Worm (Caenorhabditis elegans) whole organism, young adult: ENCODE measurements around the gene brf-1.

Experiments used
- B0336.3 ChIP-seq: fragments of 200-800 bp; sonication (Bioruptor generic); IDR thresholded peaks from 2 replicates; pipeline ENCODE4 v1.3.6; 2022; ENCODE audit warnings: missing genetic modification characterization, missing compliant biosample characterization
- C06A6.2 ChIP-seq: fragments of 200-800 bp; sonication (Bioruptor generic); conservative IDR thresholded peaks from 2 replicates; pipeline ENCODE4 v1.3.6; 2022; ENCODE audit warnings: missing genetic modification characterization, missing compliant biosample characterization
- D2030.7 ChIP-seq: fragments of 200-800 bp; sonication (Bioruptor generic); IDR thresholded peaks from 2 replicates; pipeline ENCODE4 v1.3.6; 2022; ENCODE audit warnings: missing genetic modification reagents, missing genetic modification characterization, missing compliant biosample characterization
- F10E7.11 ChIP-seq: sonication (generic microtip); optimal IDR thresholded peaks from 2 replicates; lab custom pipeline; 2017; ENCODE audit warnings: mild to moderate bottlenecking, missing genetic modification characterization, moderate library complexity, missing compliant biosample characterization
- F22D6.2 ChIP-seq: sonication (generic microtip); optimal IDR thresholded peaks from 2 replicates; lab custom pipeline; 2016; ENCODE audit warnings: mild to moderate bottlenecking, missing genetic modification characterization, missing compliant biosample characterization
- F57A8.1 ChIP-seq: fragments of 200-800 bp; sonication (Bioruptor generic); optimal IDR thresholded peaks from 2 replicates; lab custom pipeline; 2018; ENCODE audit warnings: mild to moderate bottlenecking, missing genetic modification characterization, moderate library complexity, missing compliant biosample characterization
- F57C9.4 ChIP-seq: sonication (generic microtip); optimal IDR thresholded peaks from 2 replicates; lab custom pipeline; 2017; ENCODE audit warnings: mild to moderate bottlenecking, missing genetic modification characterization, missing compliant biosample characterization
- Y53G8AR.9 ChIP-seq: fragments of 200-800 bp; sonication (Bioruptor generic); conservative IDR thresholded peaks from 2 replicates; pipeline ENCODE4 v1.3.6; 2022; ENCODE audit warnings: missing genetic modification reagents, missing genetic modification characterization, missing compliant biosample characterization
- akir-1 ChIP-seq: fragments of 200-800 bp; sonication (Bioruptor generic); optimal IDR thresholded peaks from 2 replicates; lab custom pipeline; 2018; ENCODE audit warnings: mild to moderate bottlenecking, missing genetic modification characterization, moderate library complexity, missing compliant biosample characterization
- ama-1 ChIP-seq, 3 experiments: fragments of 150-350 bp in 1 of 3; sonication (generic microtip) in 2 of 3; optimal IDR thresholded peaks; 2 replicates each; lab custom pipeline; 2014 to 2018; ENCODE audit warnings: missing biosample characterization in 2 of 3, missing genetic modification characterization in 2 of 3, missing genetic modification reagents in 2 of 3
- attf-6 ChIP-seq: fragments of 200-800 bp; sonication (Bioruptor generic); IDR thresholded peaks from 2 replicates; pipeline ENCODE4 v1.3.6; 2022; ENCODE audit warnings: missing genetic modification reagents, missing genetic modification characterization, missing compliant biosample characterization
- bed-1 ChIP-seq: fragments of 200-800 bp; sonication (Bioruptor generic); IDR thresholded peaks from 2 replicates; pipeline ENCODE4 v1.3.6; 2022; ENCODE audit warnings: missing genetic modification reagents, missing genetic modification characterization, missing compliant biosample characterization
- cebp-1 ChIP-seq, 2 experiments: fragments of 200-800 bp in 1 of 2; sonication (Bioruptor generic) in 1 of 2; sonication (generic microtip) in 1 of 2; IDR thresholded peaks in 1 of 2; optimal IDR thresholded peaks in 1 of 2; 2 replicates each; pipeline versions ENCODE4 v1.3.6 to Lab custom; 2017 to 2022; ENCODE audit warnings: missing compliant biosample characterization in 2 of 2, missing genetic modification characterization in 2 of 2, mild to moderate bottlenecking in 1 of 2, missing genetic modification reagents in 1 of 2, moderate library complexity in 1 of 2
- ceh-27 ChIP-seq: fragments of 200-800 bp; sonication (Bioruptor generic); optimal IDR thresholded peaks from 2 replicates; lab custom pipeline; 2018; ENCODE audit warnings: mild to moderate bottlenecking, missing genetic modification characterization, moderate library complexity, missing compliant biosample characterization
- ceh-58 ChIP-seq: fragments of 200-800 bp; sonication (Bioruptor generic); IDR thresholded peaks from 2 replicates; pipeline ENCODE4 v1.3.6; 2022; ENCODE audit warnings: missing genetic modification characterization, missing compliant biosample characterization
- chd-7 ChIP-seq: sonication (generic microtip); optimal IDR thresholded peaks from 2 replicates; lab custom pipeline; 2016; ENCODE audit warnings: mild to moderate bottlenecking, missing genetic modification characterization, moderate library complexity, missing compliant biosample characterization
- dox-1 ChIP-seq: fragments of 200-800 bp; sonication (Bioruptor generic); IDR thresholded peaks from 2 replicates; pipeline ENCODE4 v1.3.6; 2022; ENCODE audit warnings: missing genetic modification reagents, missing genetic modification characterization, missing compliant biosample characterization
- egrh-3 ChIP-seq: fragments of 200-800 bp; sonication (Bioruptor generic); IDR thresholded peaks from 2 replicates; pipeline ENCODE4 v1.3.6; 2022; ENCODE audit warnings: missing genetic modification reagents, missing genetic modification characterization, missing compliant biosample characterization
- fkh-3 ChIP-seq: sonication (generic microtip); optimal IDR thresholded peaks from 2 replicates; lab custom pipeline; 2016; ENCODE audit warnings: mild to moderate bottlenecking, missing genetic modification characterization, missing compliant biosample characterization
- hlh-26 ChIP-seq: fragments of 200-800 bp; sonication (Bioruptor generic); conservative IDR thresholded peaks from 2 replicates; pipeline ENCODE4 v1.3.6; 2022; ENCODE audit warnings: missing genetic modification reagents, missing genetic modification characterization, missing compliant biosample characterization
- lin-26 ChIP-seq: fragments of 200-800 bp; sonication (Bioruptor generic); IDR thresholded peaks from 2 replicates; pipeline ENCODE4 v1.3.6; 2022; ENCODE audit warnings: missing genetic modification reagents, missing genetic modification characterization, missing compliant biosample characterization
- lin-54 ChIP-seq: fragments of 200-800 bp; sonication (Bioruptor generic); optimal IDR thresholded peaks from 2 replicates; lab custom pipeline; 2018; ENCODE audit warnings: mild to moderate bottlenecking, missing genetic modification characterization, missing compliant biosample characterization
- madf-10 ChIP-seq: sonication (generic microtip); optimal IDR thresholded peaks from 2 replicates; lab custom pipeline; 2016; ENCODE audit warnings: mild to moderate bottlenecking, missing genetic modification characterization, missing compliant biosample characterization
- madf-6 ChIP-seq: fragments of 200-800 bp; sonication (Bioruptor generic); IDR thresholded peaks from 2 replicates; pipeline ENCODE4 v1.3.6; 2022; ENCODE audit warnings: missing genetic modification reagents, missing genetic modification characterization, missing compliant biosample characterization
- madf-8 ChIP-seq: fragments of 200-800 bp; sonication (Bioruptor generic); conservative IDR thresholded peaks from 2 replicates; pipeline ENCODE4 v1.3.6; 2022; ENCODE audit warnings: missing genetic modification reagents, missing genetic modification characterization, missing compliant biosample characterization
- mcd-1 ChIP-seq: fragments of 200-800 bp; sonication (Bioruptor generic); IDR thresholded peaks from 2 replicates; pipeline ENCODE4 v1.3.6; 2022; ENCODE audit warnings: missing genetic modification reagents, missing genetic modification characterization, missing compliant biosample characterization
- nfya-1 ChIP-seq: sonication (generic microtip); optimal IDR thresholded peaks from 2 replicates; lab custom pipeline; 2017; ENCODE audit warnings: antibody characterized with exemption, missing compliant biosample characterization, missing genetic modification characterization, borderline replicate concordance; ENCODE audit not compliant: insufficient read depth
- nhr-120 ChIP-seq: fragments of 200-800 bp; sonication (Bioruptor generic); IDR thresholded peaks from 2 replicates; pipeline ENCODE4 v1.3.6; 2022; ENCODE audit warnings: missing genetic modification characterization, missing compliant biosample characterization
- nhr-90 ChIP-seq: sonication (generic microtip); optimal IDR thresholded peaks from 2 replicates; lab custom pipeline; 2016; ENCODE audit warnings: missing genotype, mild to moderate bottlenecking, missing genetic modification characterization, missing compliant biosample characterization
- pha-4 ChIP-seq: fragments of 150-350 bp; sonication (generic microtip); optimal IDR thresholded peaks from 2 replicates; lab custom pipeline; 2014; ENCODE audit warnings: missing biosample characterization, missing genetic modification reagents, missing genetic modification characterization
- snpc-1.3 ChIP-seq: sonication (generic microtip); optimal IDR thresholded peaks from 2 replicates; lab custom pipeline; 2017; ENCODE audit warnings: missing genetic modification characterization, mild to moderate bottlenecking, missing compliant biosample characterization, antibody characterized with exemption, moderate library complexity, missing genotype, missing genetic modification reagents; ENCODE audit not compliant: insufficient read depth
- snpc-3.4 ChIP-seq: sonication (generic microtip); optimal IDR thresholded peaks from 2 replicates; lab custom pipeline; 2017; ENCODE audit warnings: missing genetic modification characterization, mild to moderate bottlenecking, missing compliant biosample characterization, antibody characterized with exemption, moderate library complexity, missing genotype, missing genetic modification reagents
- snpc-4 ChIP-seq, 5 experiments: fragments of 150-350 bp in 1 of 5; sonication (generic microtip) in 4 of 5; optimal IDR thresholded peaks; 2 replicates each; lab custom pipeline; 2014 to 2018; ENCODE audit warnings: missing genetic modification characterization in 5 of 5, missing biosample characterization in 3 of 5, antibody characterized with exemption in 2 of 5, mild to moderate bottlenecking in 2 of 5, missing compliant biosample characterization in 2 of 5, missing genotype in 2 of 5, moderate library complexity in 2 of 5, missing genetic modification reagents in 1 of 5
- tlf-1 ChIP-seq: fragments of 200-800 bp; sonication (Bioruptor generic); optimal IDR thresholded peaks from 2 replicates; lab custom pipeline; 2018; ENCODE audit warnings: mild to moderate bottlenecking, missing genetic modification characterization, missing compliant biosample characterization
- unc-62 ChIP-seq: fragments of 150-350 bp; optimal IDR thresholded peaks from 2 replicates; lab custom pipeline; 2014; ENCODE audit warnings: missing biosample characterization, missing genetic modification reagents, missing genetic modification characterization
- xnd-1 ChIP-seq: sonication (generic microtip); optimal IDR thresholded peaks from 2 replicates; lab custom pipeline; 2016; ENCODE audit warnings: missing genotype, missing genetic modification reagents, missing genetic modification characterization, missing compliant biosample characterization
- ztf-26 ChIP-seq: sonication (generic microtip); optimal IDR thresholded peaks from 2 replicates; lab custom pipeline; 2017; ENCODE audit warnings: missing genetic modification characterization, missing compliant biosample characterization

Gene brf-1

DNA sequence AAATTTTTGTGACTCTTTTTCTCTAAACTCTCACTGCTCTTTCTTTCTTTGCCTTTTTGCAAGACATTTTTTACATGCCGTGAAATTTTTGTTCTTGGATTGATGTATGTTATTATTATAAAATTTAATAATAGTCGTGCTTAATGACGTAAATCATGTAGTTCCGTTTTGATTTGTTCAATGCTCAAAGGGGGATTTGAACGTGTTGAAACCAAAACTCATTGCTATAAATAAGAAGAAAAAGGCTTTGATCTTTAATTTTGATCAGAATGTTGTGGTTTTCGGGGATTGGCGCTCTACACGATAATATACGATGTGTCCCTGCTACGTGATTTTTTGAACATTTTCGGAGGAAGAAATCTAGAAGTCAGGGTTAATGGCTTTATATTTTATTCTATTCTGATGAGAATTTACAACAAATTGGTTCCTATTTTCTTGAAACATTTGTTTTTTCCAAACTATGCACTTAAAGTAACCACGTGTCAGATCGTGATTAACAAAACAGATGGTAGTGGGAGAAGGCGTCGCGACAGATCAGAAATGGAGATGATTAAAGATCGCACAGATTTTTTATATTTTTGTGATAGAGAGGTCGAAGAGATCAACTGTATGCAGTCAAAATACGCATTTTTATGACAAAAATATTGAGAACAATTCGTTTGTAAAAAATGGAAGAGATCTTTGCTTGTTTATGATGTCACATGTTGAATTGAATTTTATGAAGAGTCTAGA, 36.1 kb downstream of the brf-1 start:
- TF ChIP-seq bed-1 (GFP tag; lab: Robert Waterston, UW), result no peak
- TF ChIP-seq madf-10, result no peak
- peak; percentile 6 for TF ChIP-seq ztf-26 (tag; lab: Kevin White, UChicago)
- TF ChIP-seq snpc-4 (GFP tag; optimal IDR thresholded peaks at IDR 0.05; lab: Kevin White, UChicago), result no peak
- TF ChIP-seq snpc-4 (tag; optimal IDR thresholded peaks at IDR 0.05; lab: Kevin White, UChicago), result no peak
- TF ChIP-seq D2030.7 (GFP tag; lab: Robert Waterston, UW), result no peak
- TF ChIP-seq madf-6, result no peak
- no peak for TF ChIP-seq F57C9.4 (tag; lab: Kevin White, UChicago)

DNA sequence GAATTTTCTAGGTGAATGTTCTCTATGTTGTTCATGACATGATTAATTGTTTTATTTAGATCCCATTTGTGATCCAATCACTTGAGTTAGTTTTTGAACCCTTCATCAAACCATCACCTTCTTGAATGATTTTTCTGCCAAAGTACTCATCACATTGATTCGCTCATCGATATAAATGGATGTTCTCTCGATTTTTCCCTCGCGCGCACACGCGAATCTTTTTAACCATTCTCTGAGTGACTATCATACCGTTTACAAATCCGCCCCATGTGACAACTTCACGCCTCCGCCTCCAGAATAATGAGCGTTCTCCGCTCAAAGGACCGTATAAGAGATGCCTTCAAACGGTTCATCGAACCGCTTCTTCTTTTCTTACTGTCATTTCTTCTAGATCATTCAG, 37.2 kb downstream of the brf-1 start:
- TF ChIP-seq C06A6.2 (GFP tag; lab: Robert Waterston, UW) (peak; percentile 49; the same call in 1 of the 2 replicates), lin-26 (GFP tag; lab: Robert Waterston, UW) (peak; percentile 39; the same call in 1 of the 2 replicates), F57C9.4 (tag; lab: Kevin White, UChicago) (no peak), tlf-1 (GFP tag; lab: Kevin White, UChicago) (no peak)
- TF ChIP-seq, all 124 proteins: peak for 2

- TF ChIP-seq ama-1 (optimal IDR thresholded peaks at IDR 0.05; lab: Kevin White, UChicago), result peak; percentile 24
- no peak for TF ChIP-seq ama-1 (GFP tag; optimal IDR thresholded peaks at IDR 0.05; lab: Kevin White, UChicago)
- TF ChIP-seq B0336.3 (GFP tag; lab: Robert Waterston, UW), result no peak
- no peak for TF ChIP-seq egrh-3 (GFP tag; lab: Robert Waterston, UW)
- no peak for TF ChIP-seq madf-8 (GFP tag; lab: Robert Waterston, UW)
- TF ChIP-seq F22D6.2, result no peak
- no peak for TF ChIP-seq fkh-3 (tag; lab: Kevin White, UChicago)
- no peak for TF ChIP-seq ceh-58
- peak; percentile 13 for TF ChIP-seq chd-7
- TF ChIP-seq nfya-1 (tag; lab: Kevin White, UChicago), result no peak
- no peak for TF ChIP-seq akir-1 (GFP tag; lab: Kevin White, UChicago)
- no peak for TF ChIP-seq F10E7.11 (tag; lab: Kevin White, UChicago)
- no peak for TF ChIP-seq nhr-90 (tag; lab: Kevin White, UChicago)
- TF ChIP-seq cebp-1 (GFP tag; IDR thresholded peaks at IDR 0.05; lab: Robert Waterston, UW), result no peak
- TF ChIP-seq cebp-1 (tag; optimal IDR thresholded peaks at IDR 0.05; lab: Kevin White, UChicago), result peak; percentile 1
- TF ChIP-seq ztf-26 (tag; lab: Kevin White, UChicago), result no peak
- TF ChIP-seq snpc-3.4 (tag; lab: Kevin White, UChicago), result no peak
- no peak for TF ChIP-seq Y53G8AR.9 (GFP tag; lab: Robert Waterston, UW)
- no peak for TF ChIP-seq ceh-27 (GFP tag; lab: Kevin White, UChicago)
- no peak for TF ChIP-seq xnd-1 (tag; lab: Kevin White, UChicago)
- no peak for TF ChIP-seq unc-62
- TF ChIP-seq pha-4 (tag; lab: Kevin White, UChicago), result no peak
- no peak for TF ChIP-seq lin-54 (GFP tag; lab: Kevin White, UChicago)
- TF ChIP-seq hlh-26 (GFP tag; lab: Robert Waterston, UW), result no peak
These were observed 38.0 kb downstream of the brf-1 start for ce11 chrII:7343668-7344067.

ce11 chrII:7345858-7346257, 40.2 kb downstream of the brf-1 start:
- no peak for TF ChIP-seq snpc-1.3
- TF ChIP-seq mcd-1 (GFP tag; lab: Robert Waterston, UW), result no peak
- TF ChIP-seq attf-6 (GFP tag; lab: Robert Waterston, UW), result no peak
- TF ChIP-seq dox-1 (GFP tag; lab: Robert Waterston, UW), result no peak
- TF ChIP-seq nhr-120, result no peak
- no peak for TF ChIP-seq lin-26 (GFP tag; lab: Robert Waterston, UW)
- no peak for TF ChIP-seq F57A8.1 (GFP tag; lab: Kevin White, UChicago)
- TF ChIP-seq, all 124 proteins: peak for 0
